Fruit fly (Drosophila melanogaster) whole organism, prepupa: Measurements from ENCODE around the gene CG10587.

ENCODE experiments used
- CG10631 ChIP-seq: fragments of 200-800 bp; sonication (Bioruptor generic); optimal IDR thresholded peaks from 2 replicates; lab custom pipeline; 2016; ENCODE audit warnings: missing biosample characterization, missing genetic modification characterization
- CG10669 ChIP-seq: fragments of 200-800 bp; sonication (Bioruptor generic); optimal IDR thresholded peaks from 3 replicates; lab custom pipeline; 2018; ENCODE audit warnings: missing biosample characterization, mild to moderate bottlenecking, missing genetic modification characterization, moderate library complexity
- CG11294 ChIP-seq: fragments of 200-800 bp; sonication (Bioruptor generic); IDR thresholded peaks from 2 replicates; pipeline ENCODE4 v1.3.6; 2022; ENCODE audit warnings: missing biosample characterization, missing genetic modification characterization
- CG11762 ChIP-seq: fragments of 200-800 bp; sonication (Bioruptor generic); optimal IDR thresholded peaks from 3 replicates; lab custom pipeline; 2016; ENCODE audit warnings: missing biosample characterization, missing genetic modification characterization; ENCODE audit not compliant: insufficient read depth
- CG11902 ChIP-seq: fragments of 200-800 bp; sonication (Bioruptor generic); optimal IDR thresholded peaks from 3 replicates; lab custom pipeline; 2016; ENCODE audit warnings: missing biosample characterization, missing genetic modification characterization
- CG15336 ChIP-seq: fragments of 200-800 bp; sonication (Bioruptor generic); IDR thresholded peaks from 2 replicates; pipeline ENCODE4 v1.3.6; 2022; ENCODE audit warnings: missing biosample characterization, missing genetic modification characterization
- CG1621 ChIP-seq: fragments of 200-800 bp; sonication (Bioruptor generic); optimal IDR thresholded peaks from 3 replicates; lab custom pipeline; 2018; ENCODE audit warnings: missing biosample characterization, mild to moderate bottlenecking, missing genetic modification characterization
- CG16779 ChIP-seq: fragments of 200-800 bp; sonication (Bioruptor generic); optimal IDR thresholded peaks from 3 replicates; lab custom pipeline; 2017; ENCODE audit warnings: missing biosample characterization, mild to moderate bottlenecking, missing genetic modification characterization
- CG3032 ChIP-seq: fragments of 200-800 bp; optimal IDR thresholded peaks from 2 replicates; lab custom pipeline; 2019; ENCODE audit warnings: missing biosample characterization, mild to moderate bottlenecking, missing genetic modification characterization, moderate library complexity
- CG31627 ChIP-seq: fragments of 200-800 bp; sonication (Bioruptor generic); optimal IDR thresholded peaks from 3 replicates; lab custom pipeline; 2016; ENCODE audit warnings: missing biosample characterization, missing genetic modification characterization
- CG32006 ChIP-seq: fragments of 200-800 bp; sonication (Bioruptor generic); optimal IDR thresholded peaks from 3 replicates; lab custom pipeline; 2017; ENCODE audit warnings: missing biosample characterization, mild to moderate bottlenecking, missing genetic modification characterization
- CG4318 ChIP-seq: fragments of 200-800 bp; sonication (Bioruptor generic); optimal IDR thresholded peaks from 3 replicates; lab custom pipeline; 2017; ENCODE audit warnings: missing biosample characterization, mild to moderate bottlenecking, missing genetic modification characterization
- CG6163 ChIP-seq: fragments of 200-800 bp; sonication (Bioruptor generic); IDR thresholded peaks from 3 replicates; pipeline ENCODE4 v1.3.6; 2022; ENCODE audit warnings: missing biosample characterization, missing genetic modification characterization
- CG6276 ChIP-seq: fragments of 200-800 bp; sonication (Bioruptor generic); optimal IDR thresholded peaks from 2 replicates; lab custom pipeline; 2017; ENCODE audit warnings: missing biosample characterization, mild to moderate bottlenecking, missing genetic modification characterization
- CG6792 ChIP-seq: fragments of 200-800 bp; sonication (Bioruptor generic); optimal IDR thresholded peaks from 3 replicates; lab custom pipeline; 2016; ENCODE audit warnings: missing biosample characterization, missing genetic modification characterization
- CG6808 ChIP-seq: fragments of 200-800 bp; sonication (Bioruptor generic); optimal IDR thresholded peaks from 3 replicates; lab custom pipeline; 2017; ENCODE audit warnings: missing biosample characterization, missing genetic modification characterization, mild to moderate bottlenecking, moderate library complexity, missing genetic modification reagents
- CG7368 ChIP-seq: fragments of 200-800 bp; sonication (Bioruptor generic); optimal IDR thresholded peaks from 3 replicates; lab custom pipeline; 2016; ENCODE audit warnings: missing biosample characterization, missing genetic modification characterization
- CG8119 ChIP-seq: fragments of 200-800 bp; sonication (Bioruptor generic); IDR thresholded peaks from 3 replicates; pipeline ENCODE4 v1.3.6; 2022; ENCODE audit warnings: missing biosample characterization, missing genetic modification characterization
- CG8632 ChIP-seq: fragments of 200-800 bp; sonication (Bioruptor generic); optimal IDR thresholded peaks from 3 replicates; lab custom pipeline; 2016; ENCODE audit warnings: missing biosample characterization, missing genetic modification characterization
- CG9139 ChIP-seq: fragments of 200-800 bp; sonication (Bioruptor generic); optimal IDR thresholded peaks from 3 replicates; lab custom pipeline; 2017; ENCODE audit warnings: missing biosample characterization, mild to moderate bottlenecking, missing genetic modification characterization
- Eip75B ChIP-seq: fragments of 200-800 bp; sonication (Bioruptor generic); optimal IDR thresholded peaks from 3 replicates; lab custom pipeline; 2016; ENCODE audit warnings: missing biosample characterization, missing genetic modification characterization
- Eip78C ChIP-seq: fragments of 200-800 bp; sonication (Bioruptor generic); peaks from one replicate; lab custom pipeline; 2016; ENCODE audit warnings: missing biosample characterization, missing genetic modification characterization
- Eip93F ChIP-seq: fragments of 200-800 bp; sonication (Bioruptor generic); optimal IDR thresholded peaks from 2 replicates; lab custom pipeline; 2016; ENCODE audit warnings: missing biosample characterization, mild to moderate bottlenecking, missing genetic modification characterization
- Ets21C ChIP-seq: fragments of 200-800 bp; sonication (Bioruptor generic); optimal IDR thresholded peaks from 3 replicates; lab custom pipeline; 2016; ENCODE audit warnings: missing biosample characterization, missing genetic modification characterization
- Ets96B ChIP-seq: fragments of 200-800 bp; optimal IDR thresholded peaks from 2 replicates; lab custom pipeline; 2019; ENCODE audit warnings: missing biosample characterization, mild to moderate bottlenecking, missing genetic modification characterization, moderate library complexity
- Hr38 ChIP-seq: sonication (Bioruptor generic); optimal IDR thresholded peaks from 2 replicates; lab custom pipeline; 2016; ENCODE audit warnings: missing biosample characterization, missing genetic modification characterization
- Hr4 ChIP-seq: fragments of 200-800 bp; sonication (Bioruptor generic); optimal IDR thresholded peaks from 3 replicates; lab custom pipeline; 2016; ENCODE audit warnings: missing biosample characterization, missing genetic modification characterization
- Lpt ChIP-seq: fragments of 200-800 bp; sonication (Bioruptor generic); optimal IDR thresholded peaks from 3 replicates; lab custom pipeline; 2016; ENCODE audit warnings: missing biosample characterization, missing genetic modification characterization
- Met ChIP-seq: fragments of 200-800 bp; sonication (Bioruptor generic); optimal IDR thresholded peaks from 3 replicates; lab custom pipeline; 2016; ENCODE audit warnings: missing biosample characterization, missing genetic modification characterization
- Smox ChIP-seq: fragments of 200-800 bp; sonication (Bioruptor generic); optimal IDR thresholded peaks from 3 replicates; lab custom pipeline; 2016; ENCODE audit warnings: missing biosample characterization, missing genetic modification characterization
- Sox14 ChIP-seq: fragments of 200-800 bp; sonication (Bioruptor generic); optimal IDR thresholded peaks from 3 replicates; lab custom pipeline; 2016; ENCODE audit warnings: missing biosample characterization, missing genetic modification characterization
- Sox15 ChIP-seq: fragments of 200-800 bp; sonication (Bioruptor generic); optimal IDR thresholded peaks from 3 replicates; lab custom pipeline; 2016; ENCODE audit warnings: missing biosample characterization, missing genetic modification characterization
- achi ChIP-seq: fragments of 200-800 bp; sonication (Bioruptor generic); optimal IDR thresholded peaks from 3 replicates; lab custom pipeline; 2016; ENCODE audit warnings: missing biosample characterization, missing genetic modification characterization
- cyc ChIP-seq: fragments of 200-800 bp; sonication (Bioruptor generic); optimal IDR thresholded peaks from 3 replicates; lab custom pipeline; 2016; ENCODE audit warnings: missing biosample characterization, missing genetic modification characterization
- dac ChIP-seq: fragments of 200-800 bp; sonication (Bioruptor generic); optimal IDR thresholded peaks from 2 replicates; lab custom pipeline; 2017; ENCODE audit warnings: missing biosample characterization, mild to moderate bottlenecking, missing genetic modification characterization
- dsx ChIP-seq: fragments of 200-800 bp; optimal IDR thresholded peaks from 3 replicates; lab custom pipeline; 2019; ENCODE audit warnings: missing biosample characterization, mild to moderate bottlenecking, missing genetic modification characterization, moderate library complexity; ENCODE audit not compliant: poor library complexity, severe bottlenecking
- eg ChIP-seq: fragments of 200-800 bp; sonication (Bioruptor generic); IDR thresholded peaks from 3 replicates; pipeline ENCODE4 v1.3.6; 2022; ENCODE audit warnings: missing biosample characterization, missing genetic modification characterization
- fkh ChIP-seq: fragments of 200-800 bp; sonication (Bioruptor generic); optimal IDR thresholded peaks from 3 replicates; lab custom pipeline; 2017; ENCODE audit warnings: missing biosample characterization, mild to moderate bottlenecking, missing genetic modification characterization, moderate library complexity
- lz ChIP-seq: fragments of 200-800 bp; sonication (Bioruptor generic); optimal IDR thresholded peaks from 3 replicates; lab custom pipeline; 2016; ENCODE audit warnings: missing biosample characterization, missing genetic modification characterization
- net ChIP-seq: fragments of 200-800 bp; sonication (Bioruptor generic); optimal IDR thresholded peaks from 3 replicates; lab custom pipeline; 2016; ENCODE audit warnings: missing biosample characterization, missing genetic modification characterization
- pdm3 ChIP-seq: fragments of 200-800 bp; sonication (Bioruptor generic); optimal IDR thresholded peaks from 3 replicates; lab custom pipeline; 2016; ENCODE audit warnings: missing biosample characterization, missing genetic modification characterization
- salr ChIP-seq, 2 experiments: fragments of 200-800 bp; sonication (Bioruptor generic); optimal IDR thresholded peaks; 3 replicates each; lab custom pipeline; 2016 to 2018; ENCODE audit warnings: missing biosample characterization in 2 of 2, missing genetic modification characterization in 2 of 2, mild to moderate bottlenecking in 1 of 2
- spab ChIP-seq: fragments of 200-800 bp; sonication (Bioruptor generic); optimal IDR thresholded peaks from 2 replicates; lab custom pipeline; 2017; ENCODE audit warnings: missing biosample characterization, mild to moderate bottlenecking, missing genetic modification characterization, missing genetic modification reagents
- ss ChIP-seq, 2 experiments: fragments of 200-800 bp; sonication (Bioruptor generic); optimal IDR thresholded peaks; 2 replicates in 1 of 2; 3 replicates in 1 of 2; lab custom pipeline; 2017 to 2018; ENCODE audit warnings: mild to moderate bottlenecking in 2 of 2, missing biosample characterization in 2 of 2, missing genetic modification characterization in 2 of 2, moderate library complexity in 1 of 2
- svp ChIP-seq: fragments of 200-800 bp; sonication (Bioruptor generic); peaks from one replicate; lab custom pipeline; 2016; ENCODE audit warnings: missing biosample characterization, missing genetic modification characterization
- topi ChIP-seq: fragments of 200-800 bp; sonication (Bioruptor generic); optimal IDR thresholded peaks from 3 replicates; lab custom pipeline; 2016; ENCODE audit warnings: missing biosample characterization, missing genetic modification characterization
- vri ChIP-seq: fragments of 200-800 bp; sonication (Bioruptor generic); optimal IDR thresholded peaks from 3 replicates; lab custom pipeline; 2016; ENCODE audit warnings: missing biosample characterization, mild to moderate bottlenecking, missing genetic modification characterization

CG10587 gene

dm6 chr3L:20950520-20951135 lies 11.7 kb downstream of the CG10587 start (continued):
- peak; percentile 43; the same call in 1 of the 2 replicates for TF ChIP-seq CG11294 (GFP tag; lab: Robert Waterston, UW)
- TF ChIP-seq Sox15: peak; percentile 95
- peak; percentile 93 for TF ChIP-seq topi
- TF ChIP-seq pdm3 (GFP tag; lab: Kevin White, UChicago): peak; percentile 94
- no peak for TF ChIP-seq fkh (GFP tag; lab: Kevin White, UChicago)
- peak; percentile 89 for TF ChIP-seq net (GFP tag; lab: Kevin White, UChicago)
- peak; percentile 91 to 96 for TF ChIP-seq ss (GFP tag; optimal IDR thresholded peaks at IDR 0.05; lab: Kevin White, UChicago)
- peak; percentile 94 for TF ChIP-seq CG32006
- peak; percentile 83 for TF ChIP-seq CG6276 (GFP tag; lab: Kevin White, UChicago)
- peak; percentile 96 for TF ChIP-seq CG6808 (GFP tag; lab: Kevin White, UChicago)
- peak; percentile 91 for TF ChIP-seq CG8632
- peak; percentile 88 for TF ChIP-seq dac (GFP tag; lab: Kevin White, UChicago)
- peak; percentile 83 for TF ChIP-seq Ets21C (GFP tag; lab: Kevin White, UChicago)
- TF ChIP-seq Eip93F (GFP tag; lab: Kevin White, UChicago): peak; percentile 63
- TF ChIP-seq Sox14 (GFP tag; lab: Kevin White, UChicago): peak; percentile 94
- peak; percentile 61 for TF ChIP-seq eg (GFP tag; lab: Robert Waterston, UW)
- peak; percentile 98 for TF ChIP-seq spab (GFP tag; lab: Kevin White, UChicago)
- TF ChIP-seq Hr38: no peak

DNA sequence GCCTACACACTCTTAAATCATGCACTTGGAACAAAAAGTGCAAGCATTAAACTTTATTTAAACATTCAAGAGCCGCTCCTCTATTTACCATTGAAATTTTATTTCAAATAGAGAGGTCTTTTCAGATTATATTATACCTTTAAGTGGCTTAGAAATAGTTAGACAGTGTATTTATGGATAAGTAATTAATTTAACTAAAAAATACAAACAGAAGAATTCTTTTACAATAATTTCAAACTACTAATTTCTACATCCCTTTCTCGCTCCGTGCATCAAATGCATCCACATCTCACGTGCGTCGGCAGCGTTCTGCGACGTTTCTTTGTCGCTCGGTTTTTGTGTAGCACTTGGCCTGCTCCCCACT lies 12.2 kb downstream of the CG10587 start:
- TF ChIP-seq fkh (GFP tag; lab: Kevin White, UChicago) (no peak), achi (GFP tag; lab: Kevin White, UChicago) (peak; percentile 96), Lpt (peak; percentile 93), CG11762 (GFP tag; lab: Kevin White, UChicago) (peak; percentile 93), CG11294 (GFP tag; lab: Robert Waterston, UW) (peak; percentile 85), CG6276 (GFP tag; lab: Kevin White, UChicago) (peak; percentile 83), CG32006 (peak; percentile 94), ss (GFP tag; optimal IDR thresholded peaks at IDR 0.05; lab: Kevin White, UChicago) (peak; percentile 93 to 96), CG1621 (tag; lab: Kevin White, UChicago) (peak; percentile 92), cyc (GFP tag; lab: Kevin White, UChicago) (peak; percentile 94), svp (GFP tag; lab: Kevin White, UChicago) (peak; percentile 98), CG15336 (GFP tag; lab: Robert Waterston, UW) (peak; percentile 91), Ets96B (tag; lab: Kevin White, UChicago) (peak; percentile 98), CG6792 (GFP tag; lab: Kevin White, UChicago) (peak; percentile 97), salr (GFP tag; optimal IDR thresholded peaks at IDR 0.05; lab: Kevin White, UChicago) (peak; percentile 89 to 95), CG6163 (GFP tag; lab: Robert Waterston, UW) (peak; percentile 90), CG10631 (GFP tag; lab: Kevin White, UChicago) (peak; percentile 99), CG8632 (peak; percentile 97), CG11902 (GFP tag; lab: Kevin White, UChicago) (peak; percentile 91), CG3032 (tag; lab: Kevin White, UChicago) (peak; percentile 98), Met (peak; percentile 96), dac (GFP tag; lab: Kevin White, UChicago) (peak; percentile 57), CG8119 (GFP tag; lab: Robert Waterston, UW) (peak; percentile 94), Hr38 (no peak), pdm3 (GFP tag; lab: Kevin White, UChicago) (peak; percentile 97), vri (GFP tag; lab: Kevin White, UChicago) (peak; percentile 89), Eip75B (peak; percentile 97), topi (peak; percentile 97), lz (GFP tag; lab: Kevin White, UChicago) (peak; percentile 96), CG16779 (tag; lab: Kevin White, UChicago) (peak; percentile 87), CG10669 (GFP tag; lab: Kevin White, UChicago) (peak; percentile 98), CG6808 (GFP tag; lab: Kevin White, UChicago) (peak; percentile 95), CG4318 (GFP tag; lab: Kevin White, UChicago) (peak; percentile 90), CG9139 (GFP tag; lab: Kevin White, UChicago) (peak; percentile 96), Smox (peak; percentile 95), dsx (peak; percentile 97), CG7368 (GFP tag; lab: Kevin White, UChicago) (peak; percentile 86), Eip78C (GFP tag; lab: Kevin White, UChicago) (peak; percentile 99), Hr4 (GFP tag; lab: Kevin White, UChicago) (peak; percentile 92), CG31627 (GFP tag; lab: Kevin White, UChicago) (peak; percentile 95), eg (GFP tag; lab: Robert Waterston, UW) (peak; percentile 84)
